Worm (Caenorhabditis elegans): ENCODE measurements around the gene grl-4.

- TF ChIP-seq F37B4.10 (GFP tag; IDR thresholded peaks at IDR 0.05) (no peak), Y53F4B.3 (GFP tag; IDR thresholded peaks at IDR 0.05) (no peak)
Observed at ce11 chrIV:7323904-7324303, 13.3 kb upstream of the grl-4 start.
